Fruit fly (Drosophila melanogaster): Measurements from ENCODE around the gene CG14983.

CG14983 gene

dm6 chr3L:3963979-3964378, 14.9 kb upstream of the CG14983 start:
- TF ChIP-seq CG8478 (optimal IDR thresholded peaks at IDR 0.05) (no peak), EcR (GFP tag; optimal IDR thresholded peaks at IDR 0.05) (no peak), Dll (optimal IDR thresholded peaks at IDR 0.05) (no peak), usp (GFP tag; optimal IDR thresholded peaks at IDR 0.05) (no peak), psq (optimal IDR thresholded peaks at IDR 0.05) (no peak), pan (optimal IDR thresholded peaks at IDR 0.05) (no peak)

- no peak for TF ChIP-seq CG8478 (optimal IDR thresholded peaks at IDR 0.05)
- TF ChIP-seq EcR (GFP tag; optimal IDR thresholded peaks at IDR 0.05), result no peak
- TF ChIP-seq pan (optimal IDR thresholded peaks at IDR 0.05), result no peak
- no peak for TF ChIP-seq Dll (optimal IDR thresholded peaks at IDR 0.05)
- TF ChIP-seq psq (optimal IDR thresholded peaks at IDR 0.05), result no peak
- no peak for TF ChIP-seq usp (GFP tag; optimal IDR thresholded peaks at IDR 0.05)
Observed at dm6 chr3L:3960877-3961417, 11.8 kb upstream of the CG14983 start.

- no peak for TF ChIP-seq psq (optimal IDR thresholded peaks at IDR 0.05)
- TF ChIP-seq CG8478 (optimal IDR thresholded peaks at IDR 0.05), result no peak
- TF ChIP-seq usp (GFP tag; optimal IDR thresholded peaks at IDR 0.05), result no peak
- TF ChIP-seq Dll (optimal IDR thresholded peaks at IDR 0.05), result no peak
- no peak for TF ChIP-seq EcR (GFP tag; optimal IDR thresholded peaks at IDR 0.05)
- TF ChIP-seq pan (optimal IDR thresholded peaks at IDR 0.05), result no peak
Observed at dm6 chr3L:3952468-3952867, 3.4 kb upstream of the CG14983 start, which contains the start of gene CG14984. Gene CG14984 (minus strand): TSS chr3L:3952550.

- TF ChIP-seq psq (optimal IDR thresholded peaks at IDR 0.05) (no peak), usp (GFP tag; optimal IDR thresholded peaks at IDR 0.05) (no peak), EcR (GFP tag; optimal IDR thresholded peaks at IDR 0.05) (no peak), CG8478 (optimal IDR thresholded peaks at IDR 0.05) (no peak), Dll (optimal IDR thresholded peaks at IDR 0.05) (no peak), pan (optimal IDR thresholded peaks at IDR 0.05) (no peak)
Observed at dm6 chr3L:3951875-3952274, 2.8 kb upstream of the CG14983 start.

- TF ChIP-seq psq (optimal IDR thresholded peaks at IDR 0.05) (no peak), Dll (optimal IDR thresholded peaks at IDR 0.05) (no peak), CG8478 (optimal IDR thresholded peaks at IDR 0.05) (no peak), usp (GFP tag; optimal IDR thresholded peaks at IDR 0.05) (no peak), EcR (GFP tag; optimal IDR thresholded peaks at IDR 0.05) (no peak)
Observed at dm6 chr3L:3947301-3947941, 1.7 kb downstream of the CG14983 start, which contains the start of gene CG10853. Gene CG10853 (plus strand): TSS chr3L:3947891.

- TF ChIP-seq usp (GFP tag; optimal IDR thresholded peaks at IDR 0.05), result no peak
- TF ChIP-seq CG8478 (optimal IDR thresholded peaks at IDR 0.05), result no peak
- no peak for TF ChIP-seq psq (optimal IDR thresholded peaks at IDR 0.05)
- no peak for TF ChIP-seq EcR (GFP tag; optimal IDR thresholded peaks at IDR 0.05)
- TF ChIP-seq pan (optimal IDR thresholded peaks at IDR 0.05), result no peak
Observed at dm6 chr3L:3942241-3943028, 6.7 kb downstream of the CG14983 start, which contains the start of the genes CG10863 and CG14982. Gene CG10863 (minus strand): TSS chr3L:3942465. Gene CG14982 (plus strand): TSS chr3L:3942710.

dm6 chr3L:3940075-3940819, 8.9 kb downstream of the CG14983 start, which contains the start of gene CG12766:
Gene CG12766 (minus strand): TSS chr3L:3940125.
- TF ChIP-seq Dll (optimal IDR thresholded peaks at IDR 0.05) (no peak), pan (optimal IDR thresholded peaks at IDR 0.05) (no peak), usp (GFP tag; optimal IDR thresholded peaks at IDR 0.05) (no peak)

dm6 chr3L:3937806-3938205, 11.3 kb downstream of the CG14983 start, which contains the start of gene CG10866:
Gene CG10866 (minus strand): TSS chr3L:3937992.
- TF ChIP-seq psq (optimal IDR thresholded peaks at IDR 0.05), result no peak
- no peak for TF ChIP-seq CG8478 (optimal IDR thresholded peaks at IDR 0.05)
- no peak for TF ChIP-seq Dll (optimal IDR thresholded peaks at IDR 0.05)
- no peak for TF ChIP-seq usp (GFP tag; optimal IDR thresholded peaks at IDR 0.05)
- no peak for TF ChIP-seq EcR (GFP tag; optimal IDR thresholded peaks at IDR 0.05)

dm6 chr3L:3935567-3936207, 13.4 kb downstream of the CG14983 start, which contains the start of gene Eip63F-1:
Gene Eip63F-1 (minus strand): TSS chr3L:3935617.
- no peak for TF ChIP-seq CG8478 (optimal IDR thresholded peaks at IDR 0.05)

dm6 chr3L:3934110-3934509, 15.0 kb downstream of the CG14983 start:
- TF ChIP-seq CG8478 (optimal IDR thresholded peaks at IDR 0.05), result no peak
- peak in 1 of 2 experiments; percentile 39 for TF ChIP-seq EcR (GFP tag; optimal IDR thresholded peaks at IDR 0.05)

dm6 chr3L:3933599-3933998, 15.5 kb downstream of the CG14983 start:
- TF ChIP-seq usp (GFP tag; optimal IDR thresholded peaks at IDR 0.05), result no peak
- no peak for TF ChIP-seq Dll (optimal IDR thresholded peaks at IDR 0.05)
- no peak for TF ChIP-seq pan (optimal IDR thresholded peaks at IDR 0.05)
- TF ChIP-seq CG8478 (optimal IDR thresholded peaks at IDR 0.05), result no peak
- TF ChIP-seq psq (optimal IDR thresholded peaks at IDR 0.05), result no peak
- no peak for TF ChIP-seq EcR (GFP tag; optimal IDR thresholded peaks at IDR 0.05)

Data from whole organism.